Worm (Caenorhabditis elegans): ENCODE data around the gene T05C7.8.

The T05C7.8 gene

DNA sequence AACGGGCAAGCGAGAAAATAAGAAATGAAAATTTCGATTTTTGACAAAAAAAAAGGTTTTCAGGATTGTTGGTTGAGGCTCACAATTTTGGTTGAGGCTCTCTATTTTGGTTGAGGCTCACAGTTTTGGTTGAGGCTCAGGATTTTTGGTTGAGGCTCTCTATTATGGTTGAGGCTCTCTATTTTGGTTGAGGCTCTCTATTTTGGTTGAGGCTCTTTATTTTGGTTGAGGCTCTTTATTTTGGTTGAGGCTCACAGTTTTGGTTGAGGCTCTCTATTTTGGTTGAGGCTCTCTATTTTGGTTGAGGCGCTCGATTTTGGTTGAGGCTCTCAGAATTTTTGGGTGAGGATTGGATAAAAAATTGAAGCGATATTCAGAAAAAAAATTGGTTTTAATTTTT is 43.6 kb downstream of the T05C7.8 start:
- TF ChIP-seq ref-1 (GFP tag; conservative IDR thresholded peaks at IDR 0.05) (no peak), flt-1 (GFP tag; IDR thresholded peaks at IDR 0.05) (no peak)

DNA sequence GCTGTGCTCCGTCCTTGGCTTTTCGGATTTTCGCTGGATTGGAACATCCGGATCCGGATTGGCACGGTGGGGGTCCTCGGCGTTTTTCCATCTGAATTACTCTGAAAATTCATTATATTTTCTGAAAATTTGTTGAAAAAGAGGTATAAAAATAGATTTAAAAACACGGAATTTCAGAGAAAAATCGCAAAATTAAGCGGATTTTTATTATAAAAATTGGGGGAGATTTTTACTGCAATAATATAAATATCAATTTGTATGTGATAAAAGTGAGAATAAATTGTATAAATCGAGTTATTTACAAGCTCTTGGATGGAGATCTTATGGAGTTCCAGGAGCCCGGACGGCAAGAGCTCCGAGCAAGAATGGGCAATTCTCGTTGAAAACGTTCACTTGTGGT is 45.4 kb downstream of the T05C7.8 start, which contains the start of gene tut-1:
TSS of gene tut-1 (minus strand) at position 101 of the 400 bp plus-strand sequence.
- no peak for TF ChIP-seq tab-1 (GFP tag; IDR thresholded peaks at IDR 0.05)
- no peak for TF ChIP-seq ztf-29 (GFP tag; IDR thresholded peaks at IDR 0.05)

All from whole organism, midembryonic.